Worm (Caenorhabditis elegans) whole organism, young adult: Measurements from ENCODE around the gene K09F5.4.

ENCODE experiments used
- B0261.1 ChIP-seq: sonication (generic microtip); optimal IDR thresholded peaks from 2 replicates; lab custom pipeline; 2016; ENCODE audit warnings: mild to moderate bottlenecking, missing genetic modification characterization, moderate library complexity, missing compliant biosample characterization
- ama-1 ChIP-seq, 3 experiments: fragments of 150-350 bp in 1 of 3; sonication (generic microtip) in 2 of 3; optimal IDR thresholded peaks; 2 replicates each; lab custom pipeline; 2014 to 2018; ENCODE audit warnings: missing biosample characterization in 2 of 3, missing genetic modification characterization in 2 of 3, missing genetic modification reagents in 2 of 3
- ets-4 ChIP-seq: fragments of 200-800 bp; sonication (Bioruptor generic); optimal IDR thresholded peaks from 2 replicates; lab custom pipeline; 2018; ENCODE audit warnings: mild to moderate bottlenecking, missing genetic modification characterization, missing compliant biosample characterization
- hrde-1 ChIP-seq: sonication (generic microtip); optimal IDR thresholded peaks from 2 replicates; lab custom pipeline; 2016; ENCODE audit warnings: missing genetic modification characterization, mild to moderate bottlenecking, missing compliant biosample characterization, moderate library complexity, missing genotype, missing genetic modification reagents, borderline replicate concordance
- madf-10 ChIP-seq: sonication (generic microtip); optimal IDR thresholded peaks from 2 replicates; lab custom pipeline; 2016; ENCODE audit warnings: mild to moderate bottlenecking, missing genetic modification characterization, missing compliant biosample characterization
- nfya-2 ChIP-seq: fragments of 200-800 bp; sonication (Bioruptor generic); IDR thresholded peaks from 2 replicates; pipeline ENCODE4 v1.3.6; 2022; ENCODE audit warnings: missing genetic modification reagents, missing genetic modification characterization, missing compliant biosample characterization
- nhr-90 ChIP-seq: sonication (generic microtip); optimal IDR thresholded peaks from 2 replicates; lab custom pipeline; 2016; ENCODE audit warnings: missing genotype, mild to moderate bottlenecking, missing genetic modification characterization, missing compliant biosample characterization
- snpc-1.3 ChIP-seq: sonication (generic microtip); optimal IDR thresholded peaks from 2 replicates; lab custom pipeline; 2017; ENCODE audit warnings: missing genetic modification characterization, mild to moderate bottlenecking, missing compliant biosample characterization, antibody characterized with exemption, moderate library complexity, missing genotype, missing genetic modification reagents; ENCODE audit not compliant: insufficient read depth
- snpc-3.4 ChIP-seq: sonication (generic microtip); optimal IDR thresholded peaks from 2 replicates; lab custom pipeline; 2017; ENCODE audit warnings: missing genetic modification characterization, mild to moderate bottlenecking, missing compliant biosample characterization, antibody characterized with exemption, moderate library complexity, missing genotype, missing genetic modification reagents
- unc-62 ChIP-seq: fragments of 150-350 bp; optimal IDR thresholded peaks from 2 replicates; lab custom pipeline; 2014; ENCODE audit warnings: missing biosample characterization, missing genetic modification reagents, missing genetic modification characterization

ce11 chrX:7674871-7675270 lies 35.7 kb downstream of the K09F5.4 start:
- no peak for TF ChIP-seq madf-10
- no peak for TF ChIP-seq B0261.1 (tag; lab: Kevin White, UChicago)
- TF ChIP-seq ets-4, result no peak
- no peak for TF ChIP-seq nfya-2 (GFP tag; lab: Robert Waterston, UW)
- no peak for TF ChIP-seq unc-62 (GFP tag; lab: Kevin White, UChicago)
- no peak for TF ChIP-seq snpc-1.3 (tag; lab: Kevin White, UChicago)
- TF ChIP-seq ama-1 (optimal IDR thresholded peaks at IDR 0.05; lab: Kevin White, UChicago), result no peak
- TF ChIP-seq ama-1 (GFP tag; optimal IDR thresholded peaks at IDR 0.05; lab: Kevin White, UChicago), result no peak
- no peak for TF ChIP-seq nhr-90
- no peak for TF ChIP-seq hrde-1 (tag; lab: Kevin White, UChicago)
- no peak for TF ChIP-seq snpc-3.4 (tag; lab: Kevin White, UChicago)
